Fruit fly (Drosophila melanogaster) whole organism, wandering third instar larva: Measurements from ENCODE around the gene skl.

Experiments
- Abd-B ChIP-seq: fragments of >200 bp; optimal IDR thresholded peaks from 2 replicates; lab custom pipeline; 2017; ENCODE audit warnings: missing biosample characterization, missing genetic modification characterization
- CrebA ChIP-seq: fragments of 200-800 bp; sonication (Bioruptor generic); optimal IDR thresholded peaks from 2 replicates; lab custom pipeline; 2016; ENCODE audit warnings: missing biosample characterization, mild to moderate bottlenecking, missing genetic modification characterization, borderline replicate concordance
- Dfd ChIP-seq: fragments of >200 bp; optimal IDR thresholded peaks from 2 replicates; lab custom pipeline; 2017; ENCODE audit warnings: missing biosample characterization, missing genetic modification characterization
- GATAd ChIP-seq: sonication (Bioruptor generic); optimal IDR thresholded peaks from 2 replicates; lab custom pipeline; 2016; ENCODE audit warnings: missing biosample characterization, missing genetic modification characterization
- Mio ChIP-seq: sonication (Bioruptor generic); optimal IDR thresholded peaks from 2 replicates; lab custom pipeline; 2016; ENCODE audit warnings: missing biosample characterization, missing genetic modification characterization
- Myc ChIP-seq: fragments of >200 bp; optimal IDR thresholded peaks from 2 replicates; lab custom pipeline; 2017
- OdsH ChIP-seq: fragments of 200-800 bp; sonication (Bioruptor generic); optimal IDR thresholded peaks from 2 replicates; lab custom pipeline; 2016; ENCODE audit warnings: missing biosample characterization, mild to moderate bottlenecking, missing genetic modification characterization
- Rel ChIP-seq, 2 experiments: fragments of 200-800 bp; sonication (Bioruptor generic) in 1 of 2; optimal IDR thresholded peaks; 2 replicates in 1 of 2; 3 replicates in 1 of 2; lab custom pipeline; 2016 to 2019; ENCODE audit warnings: mild to moderate bottlenecking in 2 of 2, missing biosample characterization in 2 of 2, missing genetic modification characterization in 2 of 2, moderate library complexity in 1 of 2
- ey ChIP-seq: fragments of 200-800 bp; sonication (Bioruptor generic); optimal IDR thresholded peaks from 2 replicates; lab custom pipeline; 2016; ENCODE audit warnings: missing biosample characterization, missing genetic modification characterization
- lola ChIP-seq: fragments of >200 bp; optimal IDR thresholded peaks from 2 replicates; lab custom pipeline; 2017; ENCODE audit warnings: missing biosample characterization, missing genetic modification characterization
- rgr ChIP-seq: fragments of 200-800 bp; sonication (Bioruptor generic); optimal IDR thresholded peaks from 3 replicates; lab custom pipeline; 2016; ENCODE audit warnings: missing biosample characterization, mild to moderate bottlenecking, missing genetic modification characterization

- TF ChIP-seq Mio (GFP tag; lab: Kevin White, UChicago) (no peak), OdsH (GFP tag; lab: Kevin White, UChicago) (no peak), Rel (GFP tag; optimal IDR thresholded peaks at IDR 0.05; lab: Kevin White, UChicago) (no peak), Rel (tag; optimal IDR thresholded peaks at IDR 0.05; lab: Kevin White, UChicago) (no peak), ey (GFP tag; lab: Kevin White, UChicago) (no peak), Abd-B (no peak), rgr (no peak), Myc (lab: Kevin White, UChicago) (no peak), CrebA (no peak), lola (GFP tag; lab: Kevin White, UChicago) (no peak), Dfd (GFP tag; lab: Kevin White, UChicago) (no peak), GATAd (GFP tag; lab: Kevin White, UChicago) (no peak)
Measured at dm6 chr3L:18400010-18400470, 39.7 kb downstream of the skl start.
